Worm (Caenorhabditis elegans) whole organism, L4 larva: Measurements from ENCODE around the gene T22E5.6.

Experiments
- F49E8.2 ChIP-seq: sonication (generic microtip); optimal IDR thresholded peaks from 2 replicates; lab custom pipeline; 2016; ENCODE audit warnings: missing compliant biosample characterization, mild to moderate bottlenecking, missing genetic modification characterization, borderline replicate concordance
- ama-1 ChIP-seq: fragments of 150-350 bp; optimal IDR thresholded peaks from 2 replicates; lab custom pipeline; 2014; ENCODE audit warnings: inconsistent platforms, mixed read lengths
- daf-12 ChIP-seq: fragments of 150-350 bp; optimal IDR thresholded peaks from 2 replicates; lab custom pipeline; 2014; ENCODE audit warnings: missing biosample characterization, missing genetic modification reagents, missing genetic modification characterization
- dmd-8 ChIP-seq: fragments of 200-800 bp; sonication (Bioruptor generic); IDR thresholded peaks from 2 replicates; pipeline ENCODE4 v1.3.6; 2022; ENCODE audit warnings: missing genetic modification characterization, missing compliant biosample characterization
- unc-62 ChIP-seq, 3 experiments: fragments of 150-350 bp in 1 of 3; sonication (generic microtip); optimal IDR thresholded peaks in 2 of 3; peaks in 1 of 3; 1 replicate in 1 of 3; 2 replicates in 2 of 3; lab custom pipeline; 2014 to 2017; ENCODE audit warnings: missing biosample characterization in 3 of 3, missing genetic modification characterization in 3 of 3, missing genetic modification reagents in 3 of 3, missing genotype in 1 of 3

DNA sequence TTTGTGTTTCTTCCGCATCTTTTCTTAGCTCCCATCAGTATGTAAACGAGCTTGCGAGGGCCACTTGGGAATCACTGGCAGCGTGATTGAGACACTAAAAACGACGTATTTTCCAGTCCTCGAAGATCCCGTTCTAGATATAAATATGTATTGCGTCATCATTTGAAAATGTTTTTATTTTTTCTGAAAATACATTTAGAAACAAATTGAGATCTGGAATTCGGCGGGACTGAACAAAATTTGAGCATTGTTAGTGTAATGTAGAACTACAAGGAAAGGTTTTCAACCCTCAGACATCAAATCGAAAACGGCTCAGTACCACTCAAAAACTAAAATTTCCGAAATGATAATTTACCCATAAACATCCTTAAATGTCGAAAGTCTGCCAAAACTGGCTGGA, 2.6 kb downstream of the T22E5.6 start:
- TF ChIP-seq ama-1 (lab: Kevin White, UChicago), result no peak
- no peak for TF ChIP-seq F49E8.2 (tag; lab: Kevin White, UChicago)
- no peak for TF ChIP-seq dmd-8
- TF ChIP-seq unc-62 (GFP tag; optimal IDR thresholded peaks at IDR 0.05 in 1 of 2; lab: Kevin White, UChicago), result peak in 1 of 2 experiments; percentile 56
- no peak for TF ChIP-seq unc-62 (tag; optimal IDR thresholded peaks at IDR 0.05; lab: Kevin White, UChicago)
- TF ChIP-seq daf-12 (tag; lab: Kevin White, UChicago), result no peak
